Worm (Caenorhabditis elegans) whole organism, early embryonic: ENCODE results near the gene set-13.
"Not testable (repeated sequence)": the region's sequence is repeated elsewhere in the genome, so short reads cannot be mapped to it uniquely, and the experiment has no call there.

Experiments
- B0310.2 ChIP-seq: sonication (generic microtip); optimal IDR thresholded peaks from 2 replicates; lab custom pipeline; 2016; ENCODE audit warnings: mild to moderate bottlenecking, missing genetic modification characterization, missing compliant biosample characterization
- F13C5.2 ChIP-seq: sonication (generic microtip); optimal IDR thresholded peaks from 2 replicates; lab custom pipeline; 2017; ENCODE audit warnings: mild to moderate bottlenecking, missing genetic modification characterization, inconsistent platforms, missing compliant biosample characterization
- aly-1 ChIP-seq: sonication (generic microtip); optimal IDR thresholded peaks from 2 replicates; lab custom pipeline; 2016; ENCODE audit warnings: missing genetic modification characterization, missing compliant biosample characterization
- ama-1 ChIP-seq: fragments of 150-350 bp; optimal IDR thresholded peaks from 2 replicates; lab custom pipeline; 2014
- ceh-13 ChIP-seq: fragments of 200-800 bp; sonication (Bioruptor generic); optimal IDR thresholded peaks from 2 replicates; lab custom pipeline; 2018; ENCODE audit warnings: mild to moderate bottlenecking, missing genetic modification characterization, missing compliant biosample characterization
- ceh-36 ChIP-seq: sonication (generic microtip); optimal IDR thresholded peaks from 2 replicates; lab custom pipeline; 2016; ENCODE audit warnings: missing genetic modification characterization, inconsistent platforms, missing compliant biosample characterization
- ets-7 ChIP-seq: sonication (generic microtip); optimal IDR thresholded peaks from 2 replicates; lab custom pipeline; 2016; ENCODE audit warnings: missing genotype, missing genetic modification characterization, missing compliant biosample characterization
- flt-1 ChIP-seq: fragments of 200-800 bp; sonication (Bioruptor generic); IDR thresholded peaks from 2 replicates; pipeline ENCODE4 v1.3.6; 2022; ENCODE audit warnings: missing genetic modification characterization, missing compliant biosample characterization
- hmbx-1 ChIP-seq: sonication (generic microtip); optimal IDR thresholded peaks from 2 replicates; lab custom pipeline; 2016; ENCODE audit warnings: mild to moderate bottlenecking, missing genetic modification characterization, missing compliant biosample characterization
- hmg-4 ChIP-seq: fragments of 200-800 bp; sonication (Bioruptor generic); optimal IDR thresholded peaks from 2 replicates; lab custom pipeline; 2018; ENCODE audit warnings: mild to moderate bottlenecking, missing genetic modification characterization, missing compliant biosample characterization
- hnd-1 ChIP-seq: sonication (generic microtip); optimal IDR thresholded peaks from 2 replicates; lab custom pipeline; 2016; ENCODE audit warnings: missing genetic modification characterization, missing compliant biosample characterization
- pes-1 ChIP-seq: fragments of 200-800 bp; sonication (Bioruptor generic); IDR thresholded peaks from 2 replicates; pipeline ENCODE4 v1.3.6; 2022; ENCODE audit warnings: missing genetic modification reagents, missing genetic modification characterization, missing compliant biosample characterization
- scrt-1 ChIP-seq: fragments of 200-800 bp; sonication (Bioruptor generic); IDR thresholded peaks from 2 replicates; pipeline ENCODE4 v1.3.6; 2022; ENCODE audit warnings: missing genetic modification characterization, missing compliant biosample characterization
- sea-1 ChIP-seq: fragments of 200-800 bp; sonication (Bioruptor generic); conservative IDR thresholded peaks from 2 replicates; pipeline ENCODE4 v1.3.6; 2022; ENCODE audit warnings: missing genetic modification characterization, missing compliant biosample characterization
- tbx-11 ChIP-seq: fragments of 200-800 bp; sonication (Bioruptor generic); IDR thresholded peaks from 2 replicates; pipeline ENCODE4 v1.3.6; 2022; ENCODE audit warnings: missing genetic modification characterization, missing compliant biosample characterization
- tbx-37 ChIP-seq: fragments of 200-800 bp; sonication (Bioruptor generic); conservative IDR thresholded peaks from 2 replicates; pipeline ENCODE4 v1.3.6; 2022; ENCODE audit warnings: missing genetic modification reagents, missing genetic modification characterization, missing compliant biosample characterization
- tra-4 ChIP-seq: sonication (generic microtip); optimal IDR thresholded peaks from 2 replicates; lab custom pipeline; 2017; ENCODE audit warnings: missing genetic modification characterization, missing compliant biosample characterization

Gene set-13

ce11 chrII:2827859-2828403, 11.2 kb downstream of the set-13 start, which contains the start of gene K12H6.8:
Gene K12H6.8, plus strand, starts transcription at chrII:2827896.
- TF ChIP-seq F13C5.2 (tag; lab: Kevin White, UChicago) (no peak), ama-1 (lab: Kevin White, UChicago) (peak; percentile 73)

ce11 chrII:2829482-2829881, 12.7 kb downstream of the set-13 start:
- no peak for TF ChIP-seq B0310.2 (tag; lab: Kevin White, UChicago)

ce11 chrII:2830144-2830543, 13.4 kb downstream of the set-13 start:
- TF ChIP-seq tra-4 (tag; lab: Kevin White, UChicago): no peak
- TF ChIP-seq tbx-37 (GFP tag; lab: Robert Waterston, UW): no peak

ce11 chrII:2831173-2831572, 14.4 kb downstream of the set-13 start, which contains the start of gene K12H6.6:
Gene K12H6.6, minus strand, starts transcription at chrII:2831233.
- TF ChIP-seq hnd-1 (tag; lab: Kevin White, UChicago) (no peak), tbx-11 (GFP tag; lab: Robert Waterston, UW) (no peak), sea-1 (GFP tag; lab: Robert Waterston, UW) (no peak), aly-1 (tag; lab: Kevin White, UChicago) (no peak), pes-1 (GFP tag; lab: Robert Waterston, UW) (no peak), ets-7 (tag; lab: Kevin White, UChicago) (no peak), ceh-13 (GFP tag; lab: Kevin White, UChicago) (no peak)

- TF ChIP-seq tbx-37 (GFP tag; lab: Robert Waterston, UW): no peak
- TF ChIP-seq pes-1 (GFP tag; lab: Robert Waterston, UW): no peak
- TF ChIP-seq ets-7 (tag; lab: Kevin White, UChicago): no peak
- no peak for TF ChIP-seq flt-1 (GFP tag; lab: Robert Waterston, UW)
- TF ChIP-seq ceh-36 (tag; lab: Kevin White, UChicago): no peak
- TF ChIP-seq sea-1 (GFP tag; lab: Robert Waterston, UW): no peak
- no peak for TF ChIP-seq tbx-11 (GFP tag; lab: Robert Waterston, UW)
- TF ChIP-seq F13C5.2 (tag; lab: Kevin White, UChicago): no peak
- TF ChIP-seq B0310.2 (tag; lab: Kevin White, UChicago): no peak
- no peak for TF ChIP-seq ama-1 (lab: Kevin White, UChicago)
- no peak for TF ChIP-seq ceh-13 (GFP tag; lab: Kevin White, UChicago)
- no peak for TF ChIP-seq hnd-1 (tag; lab: Kevin White, UChicago)
- TF ChIP-seq aly-1 (tag; lab: Kevin White, UChicago): no peak
- no peak for TF ChIP-seq hmg-4
- TF ChIP-seq tra-4 (tag; lab: Kevin White, UChicago): no peak
- no peak for TF ChIP-seq scrt-1 (GFP tag; lab: Robert Waterston, UW)
Measured at ce11 chrII:2832098-2832497, 15.3 kb downstream of the set-13 start.

ce11 chrII:2832539-2832938, 15.8 kb downstream of the set-13 start:
- TF ChIP-seq scrt-1 (GFP tag; lab: Robert Waterston, UW) (no peak), hmg-4 (peak; percentile 9)

ce11 chrII:2834105-2834504, 17.3 kb downstream of the set-13 start:
- TF ChIP-seq F13C5.2 (tag; lab: Kevin White, UChicago) (no peak), B0310.2 (tag; lab: Kevin White, UChicago) (no peak)

- no peak for TF ChIP-seq F13C5.2 (tag; lab: Kevin White, UChicago)
- TF ChIP-seq pes-1 (GFP tag; lab: Robert Waterston, UW): no peak
- no peak for TF ChIP-seq scrt-1 (GFP tag; lab: Robert Waterston, UW)
- TF ChIP-seq ceh-13 (GFP tag; lab: Kevin White, UChicago): no peak
- no peak for TF ChIP-seq sea-1 (GFP tag; lab: Robert Waterston, UW)
- TF ChIP-seq flt-1 (GFP tag; lab: Robert Waterston, UW): no peak
- TF ChIP-seq ama-1 (lab: Kevin White, UChicago): no peak
- no peak for TF ChIP-seq tra-4 (tag; lab: Kevin White, UChicago)
- no peak for TF ChIP-seq hmbx-1 (tag; lab: Kevin White, UChicago)
- no peak for TF ChIP-seq ceh-36 (tag; lab: Kevin White, UChicago)
Measured at ce11 chrII:2836853-2837252, 20.1 kb downstream of the set-13 start, which contains the start of gene K12H6.7. Gene K12H6.7, minus strand, starts transcription at chrII:2836953.

ce11 chrII:2839004-2839403, 22.2 kb downstream of the set-13 start, which contains the start of gene Y110A2AL.4:
Gene Y110A2AL.4, plus strand, starts transcription at chrII:2839304.
- TF ChIP-seq hmg-4; sea-1 (GFP tag; lab: Robert Waterston, UW); B0310.2 (tag; lab: Kevin White, UChicago): not testable (repeated sequence)
